Worm (Caenorhabditis elegans) whole organism, young adult: ENCODE results near the gene B0524.5.

Source experiments
- C06A6.2 ChIP-seq: fragments of 200-800 bp; sonication (Bioruptor generic); conservative IDR thresholded peaks from 2 replicates; pipeline ENCODE4 v1.3.6; 2022; ENCODE audit warnings: missing genetic modification characterization, missing compliant biosample characterization
- F10E7.11 ChIP-seq: sonication (generic microtip); optimal IDR thresholded peaks from 2 replicates; lab custom pipeline; 2017; ENCODE audit warnings: mild to moderate bottlenecking, missing genetic modification characterization, moderate library complexity, missing compliant biosample characterization
- F33H1.4 ChIP-seq: fragments of 200-800 bp; sonication (Bioruptor generic); IDR thresholded peaks from 2 replicates; pipeline ENCODE4 v1.3.6; 2022; ENCODE audit warnings: missing genetic modification reagents, missing genetic modification characterization, missing compliant biosample characterization
- F57A8.1 ChIP-seq: fragments of 200-800 bp; sonication (Bioruptor generic); optimal IDR thresholded peaks from 2 replicates; lab custom pipeline; 2018; ENCODE audit warnings: mild to moderate bottlenecking, missing genetic modification characterization, moderate library complexity, missing compliant biosample characterization
- K11D2.4 ChIP-seq: fragments of 200-800 bp; sonication (Bioruptor generic); IDR thresholded peaks from 2 replicates; pipeline ENCODE4 v1.3.6; 2022; ENCODE audit warnings: missing genetic modification reagents, missing genetic modification characterization, missing compliant biosample characterization
- T07F8.4 ChIP-seq: sonication (generic microtip); optimal IDR thresholded peaks from 2 replicates; lab custom pipeline; 2016; ENCODE audit warnings: mild to moderate bottlenecking, missing genetic modification characterization, moderate library complexity, missing compliant biosample characterization
- Y53G8AR.9 ChIP-seq: fragments of 200-800 bp; sonication (Bioruptor generic); conservative IDR thresholded peaks from 2 replicates; pipeline ENCODE4 v1.3.6; 2022; ENCODE audit warnings: missing genetic modification reagents, missing genetic modification characterization, missing compliant biosample characterization
- Y56A3A.18 ChIP-seq: fragments of 200-800 bp; sonication (Bioruptor generic); IDR thresholded peaks from 2 replicates; pipeline ENCODE4 v1.3.6; 2022; ENCODE audit warnings: missing genetic modification reagents, missing genetic modification characterization, missing compliant biosample characterization
- attf-5 ChIP-seq: fragments of 200-800 bp; sonication (Bioruptor generic); optimal IDR thresholded peaks from 2 replicates; lab custom pipeline; 2018; ENCODE audit warnings: mild to moderate bottlenecking, missing genetic modification characterization, missing compliant biosample characterization
- cebp-2 ChIP-seq: fragments of 200-800 bp; sonication (Bioruptor generic); IDR thresholded peaks from 2 replicates; pipeline ENCODE4 v1.3.6; 2022; ENCODE audit warnings: missing genetic modification characterization, missing compliant biosample characterization
- ceh-91 ChIP-seq: fragments of 200-800 bp; sonication (Bioruptor generic); IDR thresholded peaks from 2 replicates; pipeline ENCODE4 v1.3.6; 2022; ENCODE audit warnings: missing genetic modification reagents, missing genetic modification characterization, missing compliant biosample characterization
- chd-7 ChIP-seq: sonication (generic microtip); optimal IDR thresholded peaks from 2 replicates; lab custom pipeline; 2016; ENCODE audit warnings: mild to moderate bottlenecking, missing genetic modification characterization, moderate library complexity, missing compliant biosample characterization
- die-1 ChIP-seq: sonication (generic microtip); optimal IDR thresholded peaks from 2 replicates; lab custom pipeline; 2016; ENCODE audit warnings: missing genotype, mild to moderate bottlenecking, missing genetic modification characterization, missing compliant biosample characterization
- dox-1 ChIP-seq: fragments of 200-800 bp; sonication (Bioruptor generic); IDR thresholded peaks from 2 replicates; pipeline ENCODE4 v1.3.6; 2022; ENCODE audit warnings: missing genetic modification reagents, missing genetic modification characterization, missing compliant biosample characterization
- dpff-1 ChIP-seq: sonication (generic microtip); optimal IDR thresholded peaks from 2 replicates; lab custom pipeline; 2017; ENCODE audit warnings: mild to moderate bottlenecking, missing genetic modification characterization, missing compliant biosample characterization
- egrh-3 ChIP-seq: fragments of 200-800 bp; sonication (Bioruptor generic); IDR thresholded peaks from 2 replicates; pipeline ENCODE4 v1.3.6; 2022; ENCODE audit warnings: missing genetic modification reagents, missing genetic modification characterization, missing compliant biosample characterization
- let-526 ChIP-seq: fragments of 200-800 bp; sonication (Bioruptor generic); IDR thresholded peaks from 2 replicates; pipeline ENCODE4 v1.3.6; 2022; ENCODE audit warnings: missing genetic modification reagents, missing genetic modification characterization, missing compliant biosample characterization
- let-607 ChIP-seq, 2 experiments: fragments of 200-800 bp in 1 of 2; sonication (Bioruptor generic) in 1 of 2; sonication (generic microtip) in 1 of 2; optimal IDR thresholded peaks; 2 replicates each; lab custom pipeline; 2016 to 2018; ENCODE audit warnings: mild to moderate bottlenecking in 2 of 2, missing compliant biosample characterization in 2 of 2, missing genetic modification characterization in 2 of 2, moderate library complexity in 2 of 2, missing genotype in 1 of 2
- lin-35 ChIP-seq, 3 experiments: fragments of 150-350 bp in 2 of 3; sonication (generic microtip) in 1 of 3; optimal IDR thresholded peaks; 2 replicates each; lab custom pipeline; 2014 to 2018; ENCODE audit warnings: missing biosample characterization in 3 of 3, missing genetic modification characterization in 3 of 3, missing genetic modification reagents in 3 of 3
- lin-54 ChIP-seq: fragments of 200-800 bp; sonication (Bioruptor generic); optimal IDR thresholded peaks from 2 replicates; lab custom pipeline; 2018; ENCODE audit warnings: mild to moderate bottlenecking, missing genetic modification characterization, missing compliant biosample characterization
- lir-1 ChIP-seq: fragments of 200-800 bp; sonication (Bioruptor generic); conservative IDR thresholded peaks from 2 replicates; pipeline ENCODE4 v1.3.6; 2022; ENCODE audit warnings: missing genetic modification reagents, missing genetic modification characterization, missing compliant biosample characterization
- madf-10 ChIP-seq: sonication (generic microtip); optimal IDR thresholded peaks from 2 replicates; lab custom pipeline; 2016; ENCODE audit warnings: mild to moderate bottlenecking, missing genetic modification characterization, missing compliant biosample characterization
- mel-28 ChIP-seq: sonication (generic microtip); optimal IDR thresholded peaks from 2 replicates; lab custom pipeline; 2016; ENCODE audit warnings: borderline replicate concordance, mild to moderate bottlenecking, missing genetic modification characterization, missing compliant biosample characterization
- mxl-1 ChIP-seq: sonication (generic microtip); optimal IDR thresholded peaks from 2 replicates; lab custom pipeline; 2016; ENCODE audit warnings: missing genetic modification characterization, missing compliant biosample characterization
- nfyb-1 ChIP-seq: fragments of 200-800 bp; sonication (Bioruptor generic); IDR thresholded peaks from 2 replicates; pipeline ENCODE4 v1.3.6; 2022; ENCODE audit warnings: missing genetic modification reagents, missing genetic modification characterization, missing compliant biosample characterization
- nhr-80 ChIP-seq: sonication (generic microtip); optimal IDR thresholded peaks from 2 replicates; lab custom pipeline; 2016; ENCODE audit warnings: missing genetic modification characterization, missing compliant biosample characterization
- pbrm-1 ChIP-seq: fragments of 200-800 bp; sonication (Bioruptor generic); IDR thresholded peaks from 2 replicates; pipeline ENCODE4 v1.3.6; 2022; ENCODE audit warnings: missing genetic modification reagents, missing genetic modification characterization, missing compliant biosample characterization
- rcor-1 ChIP-seq: fragments of 200-800 bp; sonication (Bioruptor generic); IDR thresholded peaks from 2 replicates; pipeline ENCODE4 v1.3.6; 2022; ENCODE audit warnings: missing genetic modification reagents, missing genetic modification characterization, missing compliant biosample characterization
- rec-8 ChIP-seq, 2 experiments: sonication (generic microtip); optimal IDR thresholded peaks; 2 replicates each; lab custom pipeline; 2016; ENCODE audit warnings: mild to moderate bottlenecking in 2 of 2, missing genetic modification characterization in 2 of 2, missing genetic modification reagents in 2 of 2, missing genotype in 2 of 2, missing biosample characterization in 1 of 2, missing compliant biosample characterization in 1 of 2, moderate library complexity in 1 of 2
- repo-1 ChIP-seq: sonication (generic microtip); optimal IDR thresholded peaks from 2 replicates; lab custom pipeline; 2017; ENCODE audit warnings: mild to moderate bottlenecking, missing genetic modification characterization, missing compliant biosample characterization
- sea-2 ChIP-seq: fragments of 200-800 bp; sonication (Bioruptor generic); IDR thresholded peaks from 2 replicates; pipeline ENCODE4 v1.3.6; 2022; ENCODE audit warnings: missing genetic modification characterization, missing compliant biosample characterization
- snpc-4 ChIP-seq, 5 experiments: fragments of 150-350 bp in 1 of 5; sonication (generic microtip) in 4 of 5; optimal IDR thresholded peaks; 2 replicates each; lab custom pipeline; 2014 to 2018; ENCODE audit warnings: missing genetic modification characterization in 5 of 5, missing biosample characterization in 3 of 5, antibody characterized with exemption in 2 of 5, mild to moderate bottlenecking in 2 of 5, missing compliant biosample characterization in 2 of 5, missing genotype in 2 of 5, moderate library complexity in 2 of 5, missing genetic modification reagents in 1 of 5
- somi-1 ChIP-seq: fragments of 200-800 bp; sonication (Bioruptor generic); optimal IDR thresholded peaks from 2 replicates; lab custom pipeline; 2018; ENCODE audit warnings: mild to moderate bottlenecking, missing genetic modification characterization, missing compliant biosample characterization
- tbx-9 ChIP-seq: sonication (generic microtip); optimal IDR thresholded peaks from 2 replicates; lab custom pipeline; 2016; ENCODE audit warnings: borderline replicate concordance, missing genetic modification characterization, inconsistent platforms, missing compliant biosample characterization
- xnd-1 ChIP-seq: sonication (generic microtip); optimal IDR thresholded peaks from 2 replicates; lab custom pipeline; 2016; ENCODE audit warnings: missing genotype, missing genetic modification reagents, missing genetic modification characterization, missing compliant biosample characterization
- zfh-2 ChIP-seq: fragments of 200-800 bp; sonication (Bioruptor generic); conservative IDR thresholded peaks from 2 replicates; pipeline ENCODE4 v1.3.6; 2022; ENCODE audit warnings: missing genetic modification reagents, missing genetic modification characterization, missing compliant biosample characterization
- ztf-22 ChIP-seq: fragments of 200-800 bp; sonication (Bioruptor generic); optimal IDR thresholded peaks from 2 replicates; lab custom pipeline; 2018; ENCODE audit warnings: mild to moderate bottlenecking, missing genetic modification characterization, moderate library complexity, missing compliant biosample characterization
- ztf-28 ChIP-seq: fragments of 200-800 bp; sonication (Bioruptor generic); IDR thresholded peaks from 2 replicates; pipeline ENCODE4 v1.3.6; 2022; ENCODE audit warnings: missing genetic modification reagents, missing genetic modification characterization, missing compliant biosample characterization

The B0524.5 gene

DNA sequence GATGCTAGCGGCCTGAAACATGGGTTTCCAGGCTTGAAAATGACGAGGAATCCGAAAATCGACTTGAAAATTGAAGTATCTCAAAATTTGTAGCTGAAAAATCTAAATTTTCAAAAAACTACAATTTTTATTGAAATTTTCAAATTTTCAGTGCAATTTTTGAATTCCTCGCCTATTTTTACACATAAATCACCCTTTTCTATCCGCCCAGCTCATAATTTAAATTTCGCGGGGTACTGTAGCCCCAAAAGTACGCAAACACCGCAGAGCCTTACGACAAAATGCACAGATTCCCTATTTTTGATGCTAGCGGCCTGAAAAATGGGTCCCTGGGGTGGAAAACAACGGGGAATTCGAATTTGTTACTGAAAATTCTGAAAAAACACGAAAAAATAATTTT lies 37.8 kb upstream of the B0524.5 start:
- TF ChIP-seq C06A6.2 (GFP tag; lab: Robert Waterston, UW), result no peak
- no peak for TF ChIP-seq F33H1.4 (GFP tag; lab: Robert Waterston, UW)
- no peak for TF ChIP-seq sea-2 (GFP tag; lab: Robert Waterston, UW)
- TF ChIP-seq repo-1 (tag; lab: Kevin White, UChicago), result no peak
- no peak for TF ChIP-seq rec-8 (tag; optimal IDR thresholded peaks at IDR 0.05; lab: Kevin White, UChicago)
- TF ChIP-seq rcor-1 (GFP tag; lab: Robert Waterston, UW), result no peak

DNA sequence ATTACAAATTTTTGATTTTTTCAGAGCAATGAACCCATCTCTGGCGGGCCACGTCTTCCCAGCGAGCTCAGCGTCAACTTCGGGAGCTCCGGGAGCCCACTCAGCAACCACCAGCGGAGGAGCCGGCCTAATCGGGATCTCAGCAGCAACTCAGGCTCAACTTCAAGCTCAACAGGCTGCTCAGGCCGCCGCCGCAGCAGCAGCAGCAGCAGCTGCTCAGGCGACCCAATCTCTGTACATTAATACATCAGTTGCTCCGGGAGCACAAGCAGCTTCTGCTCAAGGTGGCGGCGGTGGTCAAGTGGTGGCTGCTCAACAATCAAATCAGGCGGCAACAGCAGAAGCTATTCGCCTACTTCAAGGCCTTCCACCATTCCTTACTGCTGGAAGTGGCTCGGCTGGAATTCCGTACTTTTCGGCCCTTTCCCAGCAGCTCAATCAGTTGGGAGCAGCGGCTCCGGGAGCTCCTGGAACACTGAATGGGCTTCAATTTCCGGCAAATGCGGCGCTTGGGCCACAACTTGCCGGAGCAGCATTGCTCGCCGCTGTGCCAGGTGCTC lies 37.1 kb upstream of the B0524.5 start:
- TF ChIP-seq egrh-3 (GFP tag; lab: Robert Waterston, UW) (peak; percentile 91), zfh-2 (GFP tag; lab: Robert Waterston, UW) (peak; percentile 89), let-526 (no peak)

ce11 chrIII:1928741-1929499 lies 35.2 kb upstream of the B0524.5 start:
- TF ChIP-seq egrh-3 (GFP tag; lab: Robert Waterston, UW) (peak; percentile 7; the same call in 1 of the 2 replicates), T07F8.4 (tag; lab: Kevin White, UChicago) (no peak), die-1 (tag; lab: Kevin White, UChicago) (no peak), lir-1 (no peak), rcor-1 (GFP tag; lab: Robert Waterston, UW) (no peak), zfh-2 (GFP tag; lab: Robert Waterston, UW) (peak; percentile 77), lin-54 (no peak), attf-5 (no peak), nfyb-1 (GFP tag; lab: Robert Waterston, UW) (0 out of 2 replicates have a peak, but pooled peaks have one; percentile 43)

DNA sequence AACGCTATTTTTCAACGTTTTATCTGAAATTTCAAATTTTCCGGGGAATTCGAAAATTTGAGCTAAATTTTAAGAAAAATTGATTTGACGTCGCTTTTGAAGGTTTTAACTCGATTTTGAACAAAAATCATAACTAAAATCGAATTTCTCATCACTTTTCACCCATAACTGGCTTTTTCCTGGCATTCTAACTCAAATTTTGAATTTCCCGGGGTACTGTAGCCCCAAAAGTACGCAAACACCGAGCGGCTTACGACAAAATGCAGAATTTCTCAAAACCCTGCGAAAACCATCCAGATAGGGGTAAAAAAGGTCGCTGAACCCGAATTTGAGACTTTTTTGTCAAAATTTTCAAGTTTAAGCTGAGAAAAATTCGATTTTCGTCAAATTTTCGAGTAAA lies 33.5 kb upstream of the B0524.5 start:
- no peak for TF ChIP-seq cebp-2
- TF ChIP-seq dpff-1 (tag; lab: Kevin White, UChicago), result no peak
- no peak for TF ChIP-seq ztf-22 (GFP tag; lab: Kevin White, UChicago)
- no peak for TF ChIP-seq F57A8.1 (GFP tag; lab: Kevin White, UChicago)
- TF ChIP-seq ceh-91 (GFP tag; lab: Robert Waterston, UW), result no peak
- TF ChIP-seq madf-10, result no peak
- TF ChIP-seq, all 124 proteins: peak for 0

DNA sequence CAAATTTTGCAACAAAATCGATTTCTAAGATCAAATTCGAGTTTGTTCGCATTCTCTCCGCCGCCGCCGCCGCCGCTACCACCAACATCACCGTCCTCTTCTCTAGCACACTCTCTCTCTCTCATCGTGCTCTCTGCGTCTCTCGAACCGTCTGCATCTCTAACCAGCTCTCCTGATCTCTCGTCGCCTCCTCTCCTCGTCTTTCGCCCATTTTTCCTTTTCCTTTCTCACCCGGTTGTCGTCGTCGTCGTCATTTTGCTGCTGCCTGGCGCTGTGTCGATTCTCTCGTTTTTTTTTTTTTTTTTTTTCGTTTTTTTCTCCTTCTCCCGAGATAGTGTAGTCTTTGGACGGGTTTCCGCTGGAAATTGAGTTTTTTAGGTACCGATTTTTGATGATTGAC lies 32.8 kb upstream of the B0524.5 start:
- TF ChIP-seq Y53G8AR.9 (GFP tag; lab: Robert Waterston, UW) (peak; percentile 64; the same call in 1 of the 2 replicates), nhr-80 (tag; lab: Kevin White, UChicago) (peak; percentile 88), somi-1 (peak; percentile 95), pbrm-1 (GFP tag; lab: Robert Waterston, UW) (peak; percentile 68), xnd-1 (tag; lab: Kevin White, UChicago) (no peak), chd-7 (peak; percentile 90), dox-1 (GFP tag; lab: Robert Waterston, UW) (peak; percentile 69), let-607 (tag; optimal IDR thresholded peaks at IDR 0.05; lab: Kevin White, UChicago) (peak in 1 of 2 experiments; percentile 41), lin-35 (GFP tag; optimal IDR thresholded peaks at IDR 0.05; lab: Kevin White, UChicago) (peak in 1 of 3 experiments; percentile 35), F10E7.11 (no peak), tbx-9 (no peak), K11D2.4 (GFP tag; lab: Robert Waterston, UW) (peak; percentile 95), mxl-1 (no peak), C06A6.2 (GFP tag; lab: Robert Waterston, UW) (peak; percentile 91), mel-28 (tag; lab: Kevin White, UChicago) (no peak), ztf-28 (GFP tag; lab: Robert Waterston, UW) (no peak), Y56A3A.18 (0 out of 2 replicates have a peak, but pooled peaks have one; percentile 21), snpc-4 (GFP tag; optimal IDR thresholded peaks at IDR 0.05; lab: Kevin White, UChicago) (no peak), snpc-4 (tag; optimal IDR thresholded peaks at IDR 0.05; lab: Kevin White, UChicago) (peak in 2 of 4 experiments; percentile 54 to 58), attf-5 (peak; percentile 66)
